Worm (Caenorhabditis elegans) whole organism, L3 larva: Measurements from ENCODE around the gene K12H6.7.

ENCODE experiments used
- ceh-16 ChIP-seq: sonication (generic microtip); optimal IDR thresholded peaks from 2 replicates; lab custom pipeline; 2017; ENCODE audit warnings: missing biosample characterization, missing genetic modification characterization
- elt-1 ChIP-seq: fragments of 150-350 bp; optimal IDR thresholded peaks from 2 replicates; lab custom pipeline; 2014; ENCODE audit warnings: missing biosample characterization, missing genetic modification characterization
- elt-2 ChIP-seq: sonication (generic microtip); optimal IDR thresholded peaks from 2 replicates; lab custom pipeline; 2016; ENCODE audit warnings: missing genetic modification reagents, mild to moderate bottlenecking, missing genetic modification characterization, missing compliant biosample characterization
- eor-1 ChIP-seq, 2 experiments: fragments of 150-350 bp; optimal IDR thresholded peaks; 2 replicates each; lab custom pipeline; 2014 to 2018; ENCODE audit warnings: missing biosample characterization in 2 of 2, missing genetic modification characterization in 2 of 2
- fkh-10 ChIP-seq: sonication (generic microtip); optimal IDR thresholded peaks from 2 replicates; lab custom pipeline; 2017; ENCODE audit warnings: missing biosample characterization, missing genetic modification reagents, missing genetic modification characterization
- fos-1 ChIP-seq: fragments of 150-350 bp; optimal IDR thresholded peaks from 2 replicates; lab custom pipeline; 2014; ENCODE audit warnings: missing biosample characterization, missing genetic modification characterization
- hmg-11 ChIP-seq: sonication (generic microtip); optimal IDR thresholded peaks from 2 replicates; lab custom pipeline; 2016; ENCODE audit warnings: missing genetic modification characterization, missing compliant biosample characterization
- lin-39 ChIP-seq: fragments of 150-350 bp; optimal IDR thresholded peaks from 2 replicates; lab custom pipeline; 2018; ENCODE audit warnings: missing biosample characterization, missing genetic modification reagents, missing genetic modification characterization
- lsy-12 ChIP-seq: sonication (generic microtip); optimal IDR thresholded peaks from 2 replicates; lab custom pipeline; 2016; ENCODE audit warnings: mild to moderate bottlenecking, missing genetic modification characterization, missing compliant biosample characterization
- mml-1 ChIP-seq: fragments of 150-350 bp; sonication (generic microtip); optimal IDR thresholded peaks from 3 replicates; lab custom pipeline; 2014; ENCODE audit warnings: missing biosample characterization, missing genetic modification characterization
- nhr-67 ChIP-seq: fragments of 150-350 bp; optimal IDR thresholded peaks from 2 replicates; lab custom pipeline; 2014; ENCODE audit warnings: missing biosample characterization, missing genetic modification characterization
- nhr-77 ChIP-seq: fragments of 150-350 bp; optimal IDR thresholded peaks from 2 replicates; lab custom pipeline; 2014; ENCODE audit warnings: missing biosample characterization, missing genetic modification characterization
- pqm-1 ChIP-seq: fragments of 150-350 bp; optimal IDR thresholded peaks from 2 replicates; lab custom pipeline; 2017; ENCODE audit warnings: missing biosample characterization, missing genetic modification characterization, inconsistent platforms
- snpc-4 ChIP-seq: fragments of 150-350 bp; optimal IDR thresholded peaks from 2 replicates; lab custom pipeline; 2014; ENCODE audit warnings: missing biosample characterization, missing genetic modification characterization
- unc-39 ChIP-seq: sonication (generic microtip); optimal IDR thresholded peaks from 4 replicates; lab custom pipeline; 2017; ENCODE audit warnings: missing biosample characterization, missing genetic modification characterization
- ztf-4 ChIP-seq: fragments of 150-350 bp; optimal IDR thresholded peaks from 2 replicates; lab custom pipeline; 2014; ENCODE audit warnings: missing biosample characterization, missing genetic modification characterization

Gene K12H6.7

DNA sequence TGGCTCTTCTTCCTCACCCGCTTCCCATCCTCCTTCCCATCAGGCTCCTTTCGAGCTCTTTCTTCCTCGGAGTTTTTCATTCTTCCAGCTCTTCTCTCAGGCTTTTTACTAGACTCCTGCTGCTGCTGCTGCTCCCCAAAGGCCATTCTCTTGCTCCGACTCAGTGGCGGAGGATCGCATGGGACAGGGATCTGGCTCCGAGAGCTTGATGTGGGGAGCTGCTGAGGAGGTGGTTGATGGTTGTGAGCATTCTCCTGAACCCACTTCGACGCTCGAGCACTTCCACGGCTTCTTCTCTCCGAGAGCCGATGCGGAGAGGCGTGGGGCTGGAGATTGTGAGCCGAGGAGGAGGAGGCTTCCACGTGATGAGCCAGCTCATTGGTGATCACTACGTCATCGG is 51.0 kb downstream of the K12H6.7 start:
- TF ChIP-seq hmg-11 (tag; lab: Kevin White, UChicago) = no peak
- TF ChIP-seq nhr-67 = no peak
- TF ChIP-seq ztf-4 (tag; lab: Kevin White, UChicago) = no peak
- no peak for TF ChIP-seq mml-1 (tag; lab: Kevin White, UChicago)
- no peak for TF ChIP-seq fkh-10 (GFP tag; lab: Kevin White, UChicago)
- no peak for TF ChIP-seq elt-2 (tag; lab: Kevin White, UChicago)
- no peak for TF ChIP-seq lsy-12
- TF ChIP-seq ceh-16 (tag; lab: Kevin White, UChicago) = no peak
- no peak for TF ChIP-seq snpc-4
- no peak for TF ChIP-seq eor-1 (tag; optimal IDR thresholded peaks at IDR 0.05; lab: Kevin White, UChicago)
- no peak for TF ChIP-seq nhr-77 (tag; lab: Kevin White, UChicago)
- no peak for TF ChIP-seq unc-39 (tag; lab: Kevin White, UChicago)
- TF ChIP-seq fos-1 (tag; lab: Kevin White, UChicago) = no peak
- no peak for TF ChIP-seq lin-39 (tag; lab: Kevin White, UChicago)
- TF ChIP-seq elt-1 = no peak
- no peak for TF ChIP-seq pqm-1 (tag; lab: Kevin White, UChicago)
